Fruit fly (Drosophila melanogaster): ENCODE data around the gene CG1468.

Gene CG1468

DNA sequence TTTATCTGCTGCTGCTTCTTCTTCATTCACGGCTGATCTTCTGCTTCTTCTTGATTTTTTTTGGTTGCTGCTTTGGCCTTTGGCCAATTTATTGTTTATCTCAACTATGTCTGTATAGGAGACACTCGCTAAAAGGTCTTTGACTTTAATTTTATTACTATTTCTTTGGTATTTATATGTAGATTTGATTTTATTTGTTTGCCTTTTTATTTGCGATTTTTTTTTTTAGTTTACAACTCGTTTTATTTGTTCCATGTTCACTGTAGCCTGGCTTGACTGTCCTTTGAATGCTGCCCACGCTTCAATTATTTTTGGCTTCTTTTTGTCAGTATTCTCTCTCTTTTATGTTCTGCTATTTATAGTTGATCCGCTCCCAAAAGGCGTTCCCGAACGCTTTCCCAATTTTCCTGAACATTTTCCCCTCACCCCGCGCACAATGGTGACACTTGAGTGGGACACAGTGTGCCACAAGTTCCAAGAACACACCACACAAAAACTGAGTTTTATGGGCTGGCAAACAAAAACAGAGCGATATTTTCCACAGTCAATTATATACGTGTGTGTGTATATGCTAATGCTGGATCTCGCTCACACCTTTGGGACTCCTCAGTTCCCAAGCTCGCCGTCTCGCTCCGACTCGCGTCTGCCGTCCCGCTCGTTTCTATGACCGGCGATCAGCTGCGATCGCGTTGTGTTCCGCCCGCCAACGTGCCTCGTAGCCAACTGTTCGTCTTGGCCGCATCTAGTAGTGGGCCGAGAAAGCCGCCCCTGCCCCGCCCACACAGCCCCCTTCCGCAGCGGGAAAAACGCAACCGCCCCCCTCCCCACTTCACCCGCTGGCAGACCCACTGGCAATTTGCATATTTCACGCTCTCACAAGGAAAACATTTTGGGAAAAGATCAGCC lies 2.0 kb upstream of the CG1468 start, which contains the start of gene CG15247 (continued):
- TF ChIP-seq PHDP (tag; optimal IDR thresholded peaks at IDR 0.05) (peak; percentile 74), CG3281 (GFP tag; optimal IDR thresholded peaks at IDR 0.05) (peak; percentile 43), shn (GFP tag; optimal IDR thresholded peaks at IDR 0.05) (no peak), CG9609 (GFP tag; optimal IDR thresholded peaks at IDR 0.05) (peak; percentile 35), Dip2 (GFP tag; IDR thresholded peaks at IDR 0.05) (no peak), D19B (GFP tag; optimal IDR thresholded peaks at IDR 0.05) (peak; percentile 34), nerfin-2 (GFP tag; IDR thresholded peaks at IDR 0.05; ENCODE audit: partially characterized antibody) (no peak), CG17361 (GFP tag; IDR thresholded peaks at IDR 0.05) (peak; percentile 72; the same call in 2 of the 3 replicates), jing (GFP tag; optimal IDR thresholded peaks at IDR 0.05) (no peak), ap (GFP tag; IDR thresholded peaks at IDR 0.05) (peak; percentile 70), insv (GFP tag; optimal IDR thresholded peaks at IDR 0.05) (no peak), scrt (GFP tag; optimal IDR thresholded peaks at IDR 0.05) (peak; percentile 47), slbo (GFP tag; IDR thresholded peaks at IDR 0.05) (peak; percentile 90), phol (tag; optimal IDR thresholded peaks at IDR 0.05) (peak; percentile 79), fru (optimal IDR thresholded peaks at IDR 0.05) (no peak), Med (GFP tag) (peak; percentile 93), E2f1 (GFP tag; IDR thresholded peaks at IDR 0.05) (peak; percentile 83), crol (GFP tag; IDR thresholded peaks at IDR 0.05) (peak; percentile 82), nmo (GFP tag; optimal IDR thresholded peaks at IDR 0.05) (peak; percentile 82), Sox100B (GFP tag; optimal IDR thresholded peaks at IDR 0.05) (peak; percentile 66), eve (GFP tag; optimal IDR thresholded peaks at IDR 0.05) (peak in 1 of 2 experiments; percentile 66), chn (GFP tag; optimal IDR thresholded peaks at IDR 0.05) (no peak), ato (GFP tag; IDR thresholded peaks at IDR 0.05; ENCODE audit: partially characterized antibody) (no peak), CG9932 (GFP tag; IDR thresholded peaks at IDR 0.05) (peak; percentile 88), CG9817 (tag; optimal IDR thresholded peaks at IDR 0.05) (peak; percentile 85), nom (GFP tag; optimal IDR thresholded peaks at IDR 0.05) (no peak), zfh2 (GFP tag; optimal IDR thresholded peaks at IDR 0.05) (peak; percentile 66), dimm (GFP tag; IDR thresholded peaks at IDR 0.05) (no peak), MTF-1 (GFP tag; optimal IDR thresholded peaks at IDR 0.05; ENCODE audit: borderline replicate concordance) (no peak), CG5245 (GFP tag; optimal IDR thresholded peaks at IDR 0.05) (peak; percentile 52), CG9215 (GFP tag; IDR thresholded peaks at IDR 0.05) (peak; percentile 79), CG17802 (tag; optimal IDR thresholded peaks at IDR 0.05) (no peak), lilli (GFP tag; optimal IDR thresholded peaks at IDR 0.05) (peak; percentile 78), CG17328 (GFP tag; IDR thresholded peaks at IDR 0.05) (peak; percentile 69), Dp (GFP tag; optimal IDR thresholded peaks at IDR 0.05) (no peak), peb (GFP tag; IDR thresholded peaks at IDR 0.05) (peak; percentile 46; the same call in 1 of the 2 replicates), Deaf1 (tag; optimal IDR thresholded peaks at IDR 0.05) (peak; percentile 24), emc (GFP tag; optimal IDR thresholded peaks at IDR 0.05) (peak; percentile 46), Oaz (GFP tag; IDR thresholded peaks at IDR 0.05) (0 out of 2 replicates have a peak, but pooled peaks have one; percentile 10), Atf-2 (GFP tag; optimal IDR thresholded peaks at IDR 0.05) (peak; percentile 51), HmgZ (tag; optimal IDR thresholded peaks at IDR 0.05) (peak; percentile 49), ssp (GFP tag; IDR thresholded peaks at IDR 0.05) (peak; percentile 64), CG11695 (GFP tag; IDR thresholded peaks at IDR 0.05) (peak; percentile 75; the same call in 2 of the 3 replicates), fu2 (GFP tag; optimal IDR thresholded peaks at IDR 0.05) (peak; percentile 14), CG16815 (GFP tag; optimal IDR thresholded peaks at IDR 0.05) (peak; percentile 59), sd (tag; optimal IDR thresholded peaks at IDR 0.05) (peak; percentile 66), Nf-YC (tag; optimal IDR thresholded peaks at IDR 0.05) (peak; percentile 45), E2f2 (GFP tag; IDR thresholded peaks at IDR 0.05) (peak; percentile 42), CG13287 (GFP tag; IDR thresholded peaks at IDR 0.05; ENCODE audit: partially characterized antibody) (no peak)
